Worm (Caenorhabditis elegans) whole organism, L4/young adult: ENCODE results near the gene ZC239.6.
"Not testable (repeated sequence)": the region's sequence is repeated elsewhere in the genome, so short reads cannot be mapped to it uniquely, and the experiment has no call there.

Experiments used
- W03F9.2 ChIP-seq: fragments of 150-350 bp; optimal IDR thresholded peaks from 2 replicates; lab custom pipeline; 2014; ENCODE audit warnings: missing biosample characterization, missing genetic modification characterization
- dao-5 ChIP-seq: sonication (generic microtip); optimal IDR thresholded peaks from 2 replicates; lab custom pipeline; 2016; ENCODE audit warnings: missing genotype, missing genetic modification characterization, moderate library complexity, missing compliant biosample characterization
- him-1 ChIP-seq: sonication (generic microtip); optimal IDR thresholded peaks from 2 replicates; lab custom pipeline; 2016; ENCODE audit warnings: missing genotype, missing genetic modification reagents, missing genetic modification characterization, missing compliant biosample characterization

DNA sequence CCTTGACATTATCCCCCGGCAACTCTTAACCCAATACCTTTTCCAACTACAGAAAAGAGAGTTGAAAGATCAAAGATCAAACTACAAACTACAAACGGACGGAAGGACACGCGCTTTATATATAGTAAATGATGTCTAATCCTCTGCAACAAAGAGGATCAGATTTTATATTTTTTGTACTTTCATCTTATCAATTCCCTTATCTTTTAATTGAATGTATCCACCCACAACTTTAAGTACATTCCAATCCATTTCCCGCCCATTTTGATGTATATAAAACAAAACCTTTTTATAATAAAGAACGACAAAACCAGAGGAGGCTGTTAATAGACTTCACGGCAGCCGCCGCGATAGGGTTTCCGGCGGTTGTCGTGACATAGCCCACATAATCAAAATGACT, 31.8 kb upstream of the ZC239.6 start, which contains the start of gene sri-40:
- not testable (repeated sequence) for TF ChIP-seq dao-5, W03F9.2, him-1 (tag; lab: Kevin White, UChicago)
